Worm (Caenorhabditis elegans) whole organism, midembryonic: ENCODE data around the gene let-92.

Experiments
- T22C8.4 ChIP-seq: fragments of 200-800 bp; sonication (Bioruptor generic); IDR thresholded peaks from 2 replicates; pipeline ENCODE4 v1.3.6; 2022; ENCODE audit warnings: missing genetic modification characterization, missing compliant biosample characterization
- cog-1 ChIP-seq: sonication (generic microtip); optimal IDR thresholded peaks from 2 replicates; lab custom pipeline; 2016; ENCODE audit warnings: missing genetic modification characterization, missing compliant biosample characterization
- flt-1 ChIP-seq: fragments of 200-800 bp; sonication (Bioruptor generic); IDR thresholded peaks from 2 replicates; pipeline ENCODE4 v1.3.6; 2022; ENCODE audit warnings: missing genetic modification characterization, missing compliant biosample characterization
- klf-2 ChIP-seq: fragments of 200-800 bp; sonication (Bioruptor generic); conservative IDR thresholded peaks from 2 replicates; pipeline ENCODE4 v1.3.6; 2022; ENCODE audit warnings: missing genetic modification reagents, missing genetic modification characterization, missing compliant biosample characterization
- med-1 ChIP-seq: sonication (generic microtip); optimal IDR thresholded peaks from 2 replicates; lab custom pipeline; 2017; ENCODE audit warnings: missing genetic modification characterization, mild to moderate bottlenecking, missing compliant biosample characterization, antibody characterized with exemption, missing genetic modification reagents; ENCODE audit not compliant: insufficient read depth
- ref-1 ChIP-seq: fragments of 200-800 bp; sonication (Bioruptor generic); conservative IDR thresholded peaks from 2 replicates; pipeline ENCODE4 v1.3.6; 2022; ENCODE audit warnings: missing genetic modification reagents, missing genetic modification characterization, missing compliant biosample characterization
- tab-1 ChIP-seq: fragments of 200-800 bp; sonication (Bioruptor generic); IDR thresholded peaks from 2 replicates; pipeline ENCODE4 v1.3.6; 2022; ENCODE audit warnings: missing genetic modification characterization, missing compliant biosample characterization
- ztf-23 ChIP-seq: fragments of 200-800 bp; sonication (Bioruptor generic); IDR thresholded peaks from 2 replicates; pipeline ENCODE4 v1.3.6; 2022; ENCODE audit warnings: missing genetic modification reagents, missing genetic modification characterization, missing compliant biosample characterization
- ztf-29 ChIP-seq: fragments of 200-800 bp; sonication (Bioruptor generic); IDR thresholded peaks from 2 replicates; pipeline ENCODE4 v1.3.6; 2022; ENCODE audit warnings: missing genetic modification reagents, missing genetic modification characterization, missing compliant biosample characterization

The let-92 gene

ce11 chrIV:11883478-11883877, 25.2 kb downstream of the let-92 start:
- TF ChIP-seq T22C8.4: no peak
- TF ChIP-seq ztf-23: no peak
- no peak for TF ChIP-seq klf-2
- no peak for TF ChIP-seq tab-1 (GFP tag; lab: Robert Waterston, UW)
- no peak for TF ChIP-seq ref-1
- TF ChIP-seq med-1 (GFP tag; lab: Kevin White, UChicago): no peak
- no peak for TF ChIP-seq cog-1 (tag; lab: Kevin White, UChicago)
- no peak for TF ChIP-seq flt-1 (GFP tag; lab: Robert Waterston, UW)
- no peak for TF ChIP-seq ztf-29 (GFP tag; lab: Robert Waterston, UW)

ce11 chrIV:11885313-11885712, 27.1 kb downstream of the let-92 start, which contains the start of gene let-653:
Gene let-653, plus strand, starts transcription at chrIV:11885613.
- no peak for TF ChIP-seq flt-1 (GFP tag; lab: Robert Waterston, UW)
- no peak for TF ChIP-seq ref-1
- TF ChIP-seq med-1 (GFP tag; lab: Kevin White, UChicago): no peak
- TF ChIP-seq cog-1 (tag; lab: Kevin White, UChicago): no peak
- no peak for TF ChIP-seq tab-1 (GFP tag; lab: Robert Waterston, UW)
- TF ChIP-seq ztf-29 (GFP tag; lab: Robert Waterston, UW): no peak
- no peak for TF ChIP-seq klf-2
- TF ChIP-seq ztf-23: no peak
- TF ChIP-seq T22C8.4: no peak

ce11 chrIV:11892545-11892944, 34.3 kb downstream of the let-92 start:
- TF ChIP-seq T22C8.4: no peak
- no peak for TF ChIP-seq cog-1 (tag; lab: Kevin White, UChicago)
- no peak for TF ChIP-seq ref-1
- TF ChIP-seq ztf-23: no peak
- TF ChIP-seq klf-2: no peak
- no peak for TF ChIP-seq flt-1 (GFP tag; lab: Robert Waterston, UW)
- TF ChIP-seq ztf-29 (GFP tag; lab: Robert Waterston, UW): no peak
- TF ChIP-seq med-1 (GFP tag; lab: Kevin White, UChicago): no peak
- TF ChIP-seq tab-1 (GFP tag; lab: Robert Waterston, UW): no peak

ce11 chrIV:11893336-11893735, 35.1 kb downstream of the let-92 start:
- TF ChIP-seq ztf-23: no peak
- TF ChIP-seq ref-1: no peak
- TF ChIP-seq T22C8.4: no peak
- TF ChIP-seq tab-1 (GFP tag; lab: Robert Waterston, UW): no peak
- TF ChIP-seq med-1 (GFP tag; lab: Kevin White, UChicago): no peak
- TF ChIP-seq flt-1 (GFP tag; lab: Robert Waterston, UW): no peak
- no peak for TF ChIP-seq klf-2
- no peak for TF ChIP-seq ztf-29 (GFP tag; lab: Robert Waterston, UW)
- TF ChIP-seq cog-1 (tag; lab: Kevin White, UChicago): no peak

- TF ChIP-seq flt-1 (GFP tag; lab: Robert Waterston, UW) (no peak), ztf-23 (no peak), klf-2 (no peak), T22C8.4 (no peak), ztf-29 (GFP tag; lab: Robert Waterston, UW) (no peak)
These were observed 39.5 kb downstream of the let-92 start for ce11 chrIV:11897710-11898109.

- TF ChIP-seq cog-1 (tag; lab: Kevin White, UChicago): no peak
- no peak for TF ChIP-seq ztf-23
- TF ChIP-seq flt-1 (GFP tag; lab: Robert Waterston, UW): no peak
- TF ChIP-seq med-1 (GFP tag; lab: Kevin White, UChicago): no peak
- no peak for TF ChIP-seq T22C8.4
- no peak for TF ChIP-seq ref-1
- no peak for TF ChIP-seq klf-2
- TF ChIP-seq tab-1 (GFP tag; lab: Robert Waterston, UW): no peak
- no peak for TF ChIP-seq ztf-29 (GFP tag; lab: Robert Waterston, UW)
These were observed 41.1 kb downstream of the let-92 start, which contains the start of gene nhr-43 for ce11 chrIV:11899358-11899757. Gene nhr-43, plus strand, starts transcription at chrIV:11899590.

- TF ChIP-seq tab-1 (GFP tag; lab: Robert Waterston, UW): no peak
- no peak for TF ChIP-seq cog-1 (tag; lab: Kevin White, UChicago)
- no peak for TF ChIP-seq ztf-29 (GFP tag; lab: Robert Waterston, UW)
- TF ChIP-seq flt-1 (GFP tag; lab: Robert Waterston, UW): no peak
- no peak for TF ChIP-seq ztf-23
- no peak for TF ChIP-seq ref-1
- no peak for TF ChIP-seq klf-2
- TF ChIP-seq T22C8.4: no peak
- no peak for TF ChIP-seq med-1 (GFP tag; lab: Kevin White, UChicago)
These were observed 42.2 kb downstream of the let-92 start for ce11 chrIV:11900399-11900798.

- no peak for TF ChIP-seq T22C8.4
- no peak for TF ChIP-seq flt-1 (GFP tag; lab: Robert Waterston, UW)
- no peak for TF ChIP-seq cog-1 (tag; lab: Kevin White, UChicago)
- TF ChIP-seq ref-1: no peak
- no peak for TF ChIP-seq ztf-29 (GFP tag; lab: Robert Waterston, UW)
- no peak for TF ChIP-seq ztf-23
These were observed 43.0 kb downstream of the let-92 start for ce11 chrIV:11901215-11901614.

ce11 chrIV:11902832-11903231, 44.6 kb downstream of the let-92 start:
- TF ChIP-seq med-1 (GFP tag; lab: Kevin White, UChicago) (no peak), flt-1 (GFP tag; lab: Robert Waterston, UW) (no peak), tab-1 (GFP tag; lab: Robert Waterston, UW) (no peak), cog-1 (tag; lab: Kevin White, UChicago) (no peak)

ce11 chrIV:11903676-11904075, 45.4 kb downstream of the let-92 start:
- TF ChIP-seq cog-1 (tag; lab: Kevin White, UChicago): no peak
- TF ChIP-seq ztf-23: no peak
- TF ChIP-seq T22C8.4: no peak
- no peak for TF ChIP-seq klf-2
- no peak for TF ChIP-seq tab-1 (GFP tag; lab: Robert Waterston, UW)
- no peak for TF ChIP-seq flt-1 (GFP tag; lab: Robert Waterston, UW)
- no peak for TF ChIP-seq ztf-29 (GFP tag; lab: Robert Waterston, UW)
- no peak for TF ChIP-seq med-1 (GFP tag; lab: Kevin White, UChicago)
- TF ChIP-seq ref-1: no peak
